Fruit fly (Drosophila melanogaster) S2 (cell line): Measurements from ENCODE around the gene CYLD.

ENCODE experiments used
- CG8478 ChIP-seq: fragments of >200 bp; optimal IDR thresholded peaks from 2 replicates; lab custom pipeline; 2018
- CTCF ChIP-seq, 2 experiments: fragments of >200 bp; optimal IDR thresholded peaks; 2 replicates each; lab custom pipeline; 2018

CYLD gene

DNA sequence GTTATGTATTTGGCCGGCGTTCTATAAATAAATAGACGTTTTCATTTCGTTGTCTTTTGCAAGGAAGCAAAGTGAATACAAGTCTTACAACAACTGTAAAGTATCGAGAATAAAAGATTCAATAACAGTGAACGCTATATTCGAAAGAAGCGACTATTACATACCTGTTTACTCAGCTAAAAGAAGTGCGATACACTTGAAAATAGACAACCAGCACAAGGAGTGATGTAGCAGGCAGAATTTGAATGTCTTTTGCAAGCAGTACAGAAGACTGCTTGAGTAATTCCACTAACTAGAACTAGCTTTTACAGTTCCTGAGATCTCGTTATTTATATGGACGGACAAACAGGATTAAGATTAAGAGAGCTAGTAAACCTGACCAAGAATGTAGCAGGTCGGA lies 1.3 kb downstream of the CYLD start:
- TF ChIP-seq CG8478 (lab: Kevin White, UChicago) (no peak), CTCF (optimal IDR thresholded peaks at IDR 0.05; lab: Kevin White, UChicago) (peak; percentile 19 to 40)

DNA sequence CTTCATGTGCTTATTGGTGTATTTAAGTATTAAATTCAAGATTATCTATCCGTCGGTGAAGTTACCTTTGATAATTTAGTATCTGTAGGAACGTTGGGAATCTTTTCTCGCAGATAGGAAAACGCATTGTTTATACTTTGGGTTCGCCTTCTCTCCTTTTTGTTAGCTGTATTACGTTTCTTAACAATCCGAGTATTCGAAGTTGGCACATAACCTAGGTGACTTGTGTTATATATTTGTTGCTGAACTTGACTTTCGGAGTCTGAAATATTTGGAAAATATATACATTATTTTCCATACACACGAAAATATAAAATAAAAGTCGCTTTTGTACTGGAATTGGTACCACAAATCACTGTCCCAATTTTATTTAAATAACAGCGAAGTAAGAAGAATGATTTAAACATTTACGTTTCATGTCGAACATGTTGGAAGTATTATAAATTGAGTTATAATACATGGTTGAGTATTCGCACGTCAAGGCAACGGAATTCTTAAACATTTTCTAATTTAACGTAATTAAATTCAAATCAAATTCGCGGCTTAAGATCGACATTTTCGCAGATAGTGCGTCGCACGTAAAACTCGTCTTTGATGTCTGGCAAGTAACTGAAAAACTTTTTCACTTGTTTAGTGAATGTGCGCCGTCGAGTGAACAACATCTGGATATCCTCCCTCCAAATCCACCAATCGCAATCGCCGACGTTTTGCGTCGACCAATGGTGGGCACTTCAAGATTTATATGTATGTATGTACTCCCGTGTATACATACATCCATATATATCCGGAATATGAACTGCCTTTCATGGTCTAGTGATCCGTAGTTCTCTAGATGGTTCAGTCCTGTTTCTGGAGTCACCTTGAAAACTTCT lies 4.6 kb downstream of the CYLD start, which contains the start of gene Hand:
Hand (minus strand) TSS at position 588 of the 872 bp plus-strand sequence.
- TF ChIP-seq CTCF (optimal IDR thresholded peaks at IDR 0.05; lab: Kevin White, UChicago) (no peak), CG8478 (lab: Kevin White, UChicago) (no peak)

DNA sequence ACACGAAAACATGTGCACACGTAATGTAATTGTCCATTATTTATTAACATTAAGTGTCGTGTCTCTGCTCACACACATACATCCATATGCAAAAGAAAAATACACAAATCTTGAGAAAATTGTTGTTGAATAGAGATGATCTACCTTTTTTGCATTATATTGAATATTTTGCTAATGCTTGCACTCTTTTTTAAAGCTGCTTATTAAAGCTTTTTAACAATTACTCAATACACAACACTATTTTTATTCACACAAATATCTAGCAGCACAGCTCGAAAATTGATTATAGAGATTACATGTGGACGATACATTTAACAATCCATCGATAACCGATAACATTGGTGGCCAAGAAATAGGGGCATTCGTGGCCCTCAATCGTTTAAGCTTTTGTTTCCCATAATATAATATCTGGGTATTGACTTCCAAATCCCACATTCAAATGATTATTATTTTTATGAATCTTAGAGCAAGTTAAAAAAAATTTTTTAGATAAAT lies 7.5 kb downstream of the CYLD start, which contains the start of gene Ufd4:
Ufd4 (minus strand) TSS at position 300 of the 495 bp plus-strand sequence.
- TF ChIP-seq CTCF (optimal IDR thresholded peaks at IDR 0.05; lab: Kevin White, UChicago) = no peak
- no peak for TF ChIP-seq CG8478 (lab: Kevin White, UChicago)

DNA sequence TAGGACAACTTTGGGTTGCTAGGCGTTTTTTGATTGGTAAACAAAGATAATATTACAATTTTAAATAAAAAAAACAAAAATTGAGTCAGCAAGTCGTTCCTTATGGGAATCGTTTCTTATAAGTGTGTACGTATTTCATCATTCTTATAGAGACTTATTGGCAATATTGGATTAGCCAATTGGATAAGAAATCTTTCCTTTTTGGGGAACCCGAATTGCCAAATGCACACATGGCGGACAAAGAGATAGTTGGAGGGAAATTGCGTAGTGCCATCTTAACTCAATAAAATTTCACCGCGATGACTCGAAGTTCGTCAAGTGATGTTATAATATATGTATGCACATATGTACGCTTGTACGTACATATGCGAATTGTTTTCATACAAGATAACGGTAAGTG lies 8.4 kb downstream of the CYLD start:
- TF ChIP-seq CG8478 (lab: Kevin White, UChicago) = no peak
- TF ChIP-seq CTCF (optimal IDR thresholded peaks at IDR 0.05; lab: Kevin White, UChicago) = no peak

DNA sequence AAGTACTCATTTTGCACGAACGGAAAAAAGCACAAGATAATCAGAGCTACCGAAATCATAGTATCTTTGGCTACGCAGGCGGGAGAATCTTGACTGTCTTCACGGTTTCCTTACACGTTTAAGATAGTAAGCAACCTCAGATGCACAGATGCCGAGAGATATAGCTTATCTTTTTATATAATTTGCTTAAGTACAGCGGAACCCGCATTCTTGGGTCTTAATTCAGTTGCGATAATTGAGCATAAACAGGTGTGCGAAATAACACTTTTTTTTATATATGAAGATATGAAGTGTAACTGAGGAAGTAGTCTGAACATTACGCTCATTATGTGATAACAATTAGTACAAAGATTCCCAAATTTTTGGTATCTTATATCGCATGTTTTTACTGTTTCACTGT lies 18.9 kb downstream of the CYLD start, which contains the start of gene CG34043:
CG34043 (minus strand) TSS at position 101 of the 400 bp plus-strand sequence.
- TF ChIP-seq CG8478 (lab: Kevin White, UChicago) = no peak
- no peak for TF ChIP-seq CTCF (optimal IDR thresholded peaks at IDR 0.05; lab: Kevin White, UChicago)

DNA sequence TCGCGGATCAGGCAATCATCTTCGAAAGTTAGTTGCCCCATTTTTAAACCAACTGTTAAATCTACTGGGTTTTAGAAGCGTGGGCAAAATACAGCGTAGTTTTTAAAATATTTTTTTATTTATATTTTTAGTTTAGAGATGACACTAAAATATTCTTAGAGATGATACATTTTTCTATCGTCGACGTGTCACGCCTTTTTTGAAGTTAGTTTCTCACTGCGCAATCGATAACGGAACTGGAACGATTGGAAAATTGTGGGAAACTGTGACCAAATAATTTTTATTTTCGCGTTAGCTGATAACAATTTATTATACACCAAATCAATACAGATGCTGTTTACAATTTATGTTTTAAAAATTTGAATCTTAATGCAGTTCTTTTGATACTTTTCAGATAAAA lies 21.0 kb downstream of the CYLD start, which contains the start of gene Utx:
Utx (minus strand) TSS at position 154 of the 400 bp plus-strand sequence.
- TF ChIP-seq CTCF (optimal IDR thresholded peaks at IDR 0.05; lab: Kevin White, UChicago) (peak in 1 of 2 experiments; percentile 21), CG8478 (lab: Kevin White, UChicago) (no peak)

DNA sequence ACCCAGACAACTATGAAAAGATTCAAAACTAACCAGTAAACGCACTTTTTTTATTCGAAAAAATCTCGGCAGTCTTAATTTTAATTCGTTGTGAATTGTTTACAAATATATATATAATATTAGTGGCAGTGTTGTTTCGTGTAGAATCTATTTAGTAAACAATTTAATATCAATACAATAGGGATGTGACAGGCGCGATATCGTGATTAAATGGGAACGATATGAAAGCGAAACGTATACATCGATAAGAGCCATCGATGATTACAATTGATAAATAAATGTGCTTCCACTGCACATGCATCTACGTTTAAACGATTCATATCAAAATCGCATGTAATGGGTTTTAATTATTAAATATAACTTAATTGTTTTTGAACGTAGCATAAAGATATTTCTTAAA lies 22.3 kb downstream of the CYLD start:
- no peak for TF ChIP-seq CG8478 (lab: Kevin White, UChicago)
- peak in 1 of 2 experiments; percentile 9 for TF ChIP-seq CTCF (optimal IDR thresholded peaks at IDR 0.05; lab: Kevin White, UChicago)

DNA sequence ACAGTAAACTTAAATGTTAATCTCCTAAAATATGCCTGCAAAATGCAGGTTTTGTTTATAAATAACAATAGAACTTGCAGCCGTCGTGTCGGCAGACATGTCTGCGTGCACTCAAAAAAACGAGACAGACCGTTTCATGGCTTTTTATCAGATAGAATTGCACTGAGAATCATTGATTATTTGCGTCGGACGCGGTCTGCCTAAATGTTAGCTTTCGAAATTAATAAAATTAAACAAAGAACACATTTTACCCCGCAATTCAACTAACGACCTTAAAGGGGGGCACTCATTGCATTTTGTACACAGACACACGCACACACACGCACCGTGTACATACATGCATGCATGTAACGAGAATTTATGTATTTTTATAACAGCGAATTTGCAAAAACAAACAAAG lies 22.8 kb downstream of the CYLD start:
- TF ChIP-seq CTCF (optimal IDR thresholded peaks at IDR 0.05; lab: Kevin White, UChicago) (no peak), CG8478 (lab: Kevin White, UChicago) (no peak)

DNA sequence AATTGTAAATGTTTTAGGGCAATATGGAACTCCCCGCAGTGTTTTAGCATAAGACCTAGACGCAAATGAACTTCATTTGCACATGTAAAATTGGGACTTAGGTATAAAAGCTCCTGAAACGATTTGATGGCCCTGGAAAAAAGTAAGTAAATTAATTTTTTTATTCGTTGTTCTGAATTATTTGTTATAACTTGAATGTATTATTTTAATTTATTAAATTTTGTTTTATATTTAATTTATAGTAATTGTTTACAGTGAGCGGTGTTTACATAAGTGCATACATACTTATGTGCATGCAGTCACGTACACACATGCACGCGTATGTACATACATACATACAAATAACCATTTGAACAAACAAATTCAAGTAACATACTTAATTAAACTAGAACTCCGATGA lies 23.2 kb downstream of the CYLD start:
- TF ChIP-seq CTCF (optimal IDR thresholded peaks at IDR 0.05; lab: Kevin White, UChicago) (no peak), CG8478 (lab: Kevin White, UChicago) (no peak)

DNA sequence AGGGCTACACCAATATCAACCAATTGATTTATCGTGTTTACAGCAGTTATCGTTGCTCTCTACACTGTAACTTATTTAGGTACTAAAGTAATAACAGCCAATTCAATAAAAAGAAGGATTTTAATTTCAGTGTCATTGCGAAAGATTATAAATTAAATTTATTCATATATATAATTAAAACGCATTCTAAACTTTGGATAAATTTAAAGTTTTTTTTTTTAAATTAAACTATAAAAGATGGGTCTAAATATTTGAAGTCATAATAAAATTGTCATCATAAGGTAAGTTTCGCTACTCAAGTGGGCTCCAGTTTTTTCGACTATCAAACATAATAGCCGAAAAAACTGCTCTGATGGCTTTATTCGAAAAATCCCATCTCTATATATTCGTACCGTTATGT lies 27.4 kb downstream of the CYLD start, which contains the start of gene trk:
trk (minus strand) TSS at position 101 of the 400 bp plus-strand sequence.
- no peak for TF ChIP-seq CG8478 (lab: Kevin White, UChicago)
- no peak for TF ChIP-seq CTCF (optimal IDR thresholded peaks at IDR 0.05; lab: Kevin White, UChicago)

DNA sequence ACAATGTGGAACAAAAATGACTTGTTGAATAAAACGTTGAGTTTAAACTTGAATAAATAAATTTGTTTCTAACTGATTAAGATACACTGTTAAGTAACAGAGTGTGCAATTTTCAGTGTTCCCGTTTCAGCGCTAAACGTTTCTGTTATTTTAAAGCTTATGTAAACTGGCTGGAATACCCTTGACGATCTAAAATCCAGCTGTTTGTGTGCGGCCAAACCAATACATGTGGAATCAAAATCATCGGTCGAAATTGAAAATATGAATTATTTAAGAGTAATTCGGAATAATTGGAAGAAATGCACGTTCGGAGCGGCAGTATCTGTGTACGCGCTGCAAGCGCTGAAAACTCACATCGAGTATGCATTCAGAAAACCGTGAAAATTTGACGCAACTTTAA lies 29.8 kb downstream of the CYLD start, which contains the start of gene Mulk:
Mulk (plus strand) TSS at position 198 of the 400 bp plus-strand sequence.
- TF ChIP-seq CTCF (optimal IDR thresholded peaks at IDR 0.05; lab: Kevin White, UChicago) (no peak), CG8478 (lab: Kevin White, UChicago) (no peak)

DNA sequence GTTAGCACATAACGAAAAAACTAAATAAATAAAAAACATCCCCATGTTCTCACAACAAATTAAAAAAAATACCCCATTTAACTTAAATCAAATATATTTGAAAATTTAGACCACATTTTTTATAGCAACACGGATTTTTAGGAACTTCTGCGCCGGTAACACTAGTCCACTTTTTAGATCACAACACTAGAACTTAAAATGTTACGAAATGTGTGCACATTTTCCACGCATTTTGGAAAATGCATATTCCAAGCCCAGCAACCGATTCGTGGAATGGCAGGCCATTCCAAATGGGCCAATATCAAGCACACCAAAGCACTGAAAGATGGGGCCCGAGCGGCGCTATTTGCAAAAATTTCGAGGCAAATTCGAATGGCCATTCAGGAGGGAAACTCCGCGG lies 31.0 kb downstream of the CYLD start, which contains the start of gene CG4957:
CG4957 (plus strand) TSS at position 185 of the 400 bp plus-strand sequence.
- TF ChIP-seq CTCF (optimal IDR thresholded peaks at IDR 0.05; lab: Kevin White, UChicago) (no peak), CG8478 (lab: Kevin White, UChicago) (no peak)

DNA sequence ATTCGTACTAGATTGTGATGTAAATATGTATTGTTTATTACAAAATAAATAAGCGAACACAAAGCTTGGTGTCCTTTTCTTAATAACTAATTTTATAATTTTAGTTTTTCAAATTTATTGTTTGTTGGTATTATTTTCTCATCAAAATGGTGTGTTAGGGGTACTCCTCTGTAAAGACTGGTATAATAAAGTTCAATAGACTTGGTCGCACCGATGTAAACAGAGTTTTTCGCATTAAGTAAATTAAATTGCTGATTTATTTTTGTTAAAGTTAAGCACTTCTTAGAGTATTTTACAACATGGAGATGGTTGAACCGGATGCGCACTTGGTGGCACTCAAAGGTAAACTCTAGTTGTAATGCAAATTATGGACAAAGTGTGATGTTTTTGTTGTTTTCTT lies 33.1 kb downstream of the CYLD start, which contains the start of gene CG4953:
CG4953 (plus strand) TSS at position 193 of the 400 bp plus-strand sequence.
- TF ChIP-seq CTCF (optimal IDR thresholded peaks at IDR 0.05; lab: Kevin White, UChicago) (no peak), CG8478 (lab: Kevin White, UChicago) (no peak)

DNA sequence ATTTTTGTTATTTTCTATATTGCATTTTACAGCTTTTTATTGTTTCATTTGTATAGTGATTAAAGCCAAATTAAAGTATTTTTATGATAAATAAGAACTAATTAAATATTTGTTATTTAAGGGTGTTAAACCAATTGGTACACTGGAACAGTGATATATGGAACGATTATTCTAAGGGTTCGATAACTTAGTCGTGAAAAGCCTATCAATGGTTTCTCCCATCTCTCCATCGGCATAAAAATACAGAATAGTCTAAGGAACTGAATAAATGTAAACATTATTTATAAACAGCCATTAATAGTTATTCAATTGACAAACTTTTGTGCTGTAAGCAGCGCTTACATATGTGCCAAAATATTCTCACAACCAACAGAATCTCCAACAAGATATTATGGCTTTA lies 34.5 kb downstream of the CYLD start, which contains the start of gene Mob3:
Mob3 (plus strand) TSS at position 208 of the 400 bp plus-strand sequence.
- TF ChIP-seq CG8478 (lab: Kevin White, UChicago) = no peak
- no peak for TF ChIP-seq CTCF (optimal IDR thresholded peaks at IDR 0.05; lab: Kevin White, UChicago)
